Fruit fly (Drosophila melanogaster) whole organism, pupa: ENCODE measurements around the gene Gal.

ENCODE experiments used
- CG12605 ChIP-seq: fragments of 200-800 bp; sonication (Bioruptor generic); IDR thresholded peaks from 2 replicates; pipeline ENCODE4 v1.3.6; 2022; ENCODE audit warnings: missing biosample characterization, missing genetic modification characterization
- CG4496 ChIP-seq: fragments of 200-800 bp; sonication (Bioruptor generic); IDR thresholded peaks from 3 replicates; pipeline ENCODE4 v1.3.6; 2022; ENCODE audit warnings: missing biosample characterization, missing genetic modification characterization
- CG9948 ChIP-seq: fragments of 200-800 bp; sonication (Bioruptor generic); optimal IDR thresholded peaks from 2 replicates; lab custom pipeline; 2018; ENCODE audit warnings: missing biosample characterization, mild to moderate bottlenecking, missing genetic modification characterization, moderate library complexity
- EcR ChIP-seq: fragments of 200-800 bp; sonication (Bioruptor generic); optimal IDR thresholded peaks from 3 replicates; lab custom pipeline; 2019; ENCODE audit warnings: missing biosample characterization, missing genetic modification characterization, mild to moderate bottlenecking, moderate library complexity, missing genetic modification reagents
- Pif1A ChIP-seq: fragments of 200-800 bp; sonication (Bioruptor generic); optimal IDR thresholded peaks from 3 replicates; lab custom pipeline; 2016; ENCODE audit warnings: missing biosample characterization, missing genetic modification characterization
- fd96Ca ChIP-seq: fragments of 200-800 bp; sonication (Bioruptor generic); IDR thresholded peaks from 3 replicates; pipeline ENCODE4 v1.3.6; 2022; ENCODE audit warnings: missing biosample characterization, missing genetic modification characterization
- gl ChIP-seq: fragments of 200-800 bp; sonication (Bioruptor generic); optimal IDR thresholded peaks from 2 replicates; lab custom pipeline; 2018; ENCODE audit warnings: missing biosample characterization, mild to moderate bottlenecking, missing genetic modification characterization
- rn ChIP-seq: fragments of 200-800 bp; sonication (Bioruptor generic); IDR thresholded peaks from 2 replicates; pipeline ENCODE4 v1.3.6; 2022; ENCODE audit warnings: missing biosample characterization, missing genetic modification characterization

DNA sequence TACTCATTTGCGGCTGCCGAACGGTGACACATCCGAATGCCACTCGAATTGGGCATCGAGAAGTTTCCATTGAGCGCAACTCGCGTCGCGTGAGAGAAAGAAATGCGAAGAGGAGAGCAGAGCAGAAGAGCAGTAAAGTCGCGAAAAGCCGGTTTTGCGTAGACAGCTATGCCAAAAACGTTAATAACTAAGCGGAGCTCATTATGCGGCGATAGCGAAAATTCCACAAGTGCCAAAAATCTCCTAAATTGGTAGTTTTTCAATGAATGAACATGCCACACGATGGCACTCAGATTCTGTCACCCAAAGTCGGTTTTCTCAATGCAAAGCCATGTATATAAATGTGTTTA lies 28.9 kb downstream of the Gal start:
- no peak for TF ChIP-seq EcR (GFP tag; lab: Kevin White, UChicago)
- no peak for TF ChIP-seq CG12605 (GFP tag; lab: Robert Waterston, UW)
- no peak for TF ChIP-seq fd96Ca (GFP tag; lab: Robert Waterston, UW)
- no peak for TF ChIP-seq CG9948 (tag; lab: Kevin White, UChicago)
- TF ChIP-seq rn: no peak
- TF ChIP-seq CG4496: no peak
- TF ChIP-seq gl: no peak
- no peak for TF ChIP-seq Pif1A (GFP tag; lab: Kevin White, UChicago)
